Worm (Caenorhabditis elegans): Measurements from ENCODE around the gene ufd-1.

ce11 chrIV:12304750-12305149 lies 25.9 kb downstream of the ufd-1 start:
- TF ChIP-seq pha-4 (GFP tag; IDR thresholded peaks at IDR 0.05) (no peak), pha-4 (tag; optimal IDR thresholded peaks at IDR 0.05) (no peak), ceh-32 (tag; optimal IDR thresholded peaks at IDR 0.05; ENCODE audit: poor library complexity) (no peak), lin-39 (tag; optimal IDR thresholded peaks at IDR 0.05) (no peak), cey-2 (tag; optimal IDR thresholded peaks at IDR 0.05; ENCODE audit: borderline replicate concordance, insufficient read depth) (no peak), skn-1 (tag; optimal IDR thresholded peaks at IDR 0.05) (no peak), aha-1 (tag) (no peak), D1046.2 (GFP tag; IDR thresholded peaks at IDR 0.05) (no peak), dpl-1 (GFP tag; optimal IDR thresholded peaks at IDR 0.05) (no peak), nhr-28 (tag; optimal IDR thresholded peaks at IDR 0.05) (no peak), lsy-2 (tag; optimal IDR thresholded peaks at IDR 0.05) (no peak), aly-2 (tag; optimal IDR thresholded peaks at IDR 0.05) (no peak), sdz-12 (GFP tag; optimal IDR thresholded peaks at IDR 0.05) (no peak)
